Fruit fly (Drosophila melanogaster) whole organism, embryonic: ENCODE data around the gene RASSF8.
A peak's percentile ranks its signal among the peaks of the same experiment; 100 is the strongest.

Experiments used
- Asciz ChIP-seq: fragments of 200-800 bp; sonication (Bioruptor generic); optimal IDR thresholded peaks from 2 replicates; lab custom pipeline; 2017; ENCODE audit warnings: missing biosample characterization, mild to moderate bottlenecking, missing genetic modification characterization, missing genetic modification reagents
- Bteb2 ChIP-seq: fragments of 200-800 bp; sonication (Bioruptor generic); optimal IDR thresholded peaks from 2 replicates; lab custom pipeline; 2016; ENCODE audit warnings: missing biosample characterization, missing genetic modification characterization
- CG11398 ChIP-seq: fragments of 200-800 bp; sonication (Bioruptor generic); optimal IDR thresholded peaks from 2 replicates; lab custom pipeline; 2016; ENCODE audit warnings: missing biosample characterization, missing genetic modification characterization
- CG12219 ChIP-seq: fragments of 200-800 bp; sonication (Bioruptor generic); optimal IDR thresholded peaks from 3 replicates; lab custom pipeline; 2018; ENCODE audit warnings: missing biosample characterization, mild to moderate bottlenecking, missing genetic modification characterization
- CG13624 ChIP-seq: fragments of 200-800 bp; sonication (Bioruptor generic); optimal IDR thresholded peaks from 2 replicates; lab custom pipeline; 2016; ENCODE audit warnings: missing biosample characterization, missing genetic modification characterization
- CG14050 ChIP-seq: fragments of 200-800 bp; sonication (Bioruptor generic); IDR thresholded peaks from 3 replicates; pipeline ENCODE4 v1.3.6; 2022; ENCODE audit warnings: missing biosample characterization, missing genetic modification characterization
- CG14667 ChIP-seq: fragments of 200-800 bp; sonication (Bioruptor generic); IDR thresholded peaks from 2 replicates; pipeline ENCODE4 v1.3.6; 2022; ENCODE audit warnings: missing biosample characterization, missing genetic modification characterization
- CG15011 ChIP-seq: fragments of 200-800 bp; sonication (Bioruptor generic); optimal IDR thresholded peaks from 3 replicates; lab custom pipeline; 2018; ENCODE audit warnings: missing biosample characterization, mild to moderate bottlenecking, missing genetic modification characterization
- CG15514 ChIP-seq: fragments of 200-800 bp; sonication (Bioruptor generic); optimal IDR thresholded peaks from 3 replicates; lab custom pipeline; 2017; ENCODE audit warnings: missing biosample characterization, missing genetic modification characterization, mild to moderate bottlenecking, moderate library complexity, missing genetic modification reagents
- CG16863 ChIP-seq: fragments of 200-800 bp; sonication (Bioruptor generic); optimal IDR thresholded peaks from 3 replicates; lab custom pipeline; 2016; ENCODE audit warnings: missing biosample characterization, missing genetic modification characterization
- CG1832 ChIP-seq: fragments of 200-800 bp; sonication (Bioruptor generic); optimal IDR thresholded peaks from 2 replicates; lab custom pipeline; 2017; ENCODE audit warnings: missing biosample characterization, mild to moderate bottlenecking, missing genetic modification characterization, inconsistent platforms
- CG18476 ChIP-seq: fragments of 200-800 bp; sonication (Bioruptor generic); optimal IDR thresholded peaks from 2 replicates; lab custom pipeline; 2016; ENCODE audit warnings: missing biosample characterization, mild to moderate bottlenecking, missing genetic modification characterization
- CG18764 ChIP-seq: fragments of 200-800 bp; sonication (Bioruptor generic); optimal IDR thresholded peaks from 3 replicates; lab custom pipeline; 2016; ENCODE audit warnings: missing biosample characterization, missing genetic modification characterization
- CG2116 ChIP-seq: fragments of 200-800 bp; sonication (Bioruptor generic); optimal IDR thresholded peaks from 3 replicates; lab custom pipeline; 2018; ENCODE audit warnings: missing biosample characterization, mild to moderate bottlenecking, missing genetic modification characterization
- CG2120 ChIP-seq: fragments of 200-800 bp; sonication (Bioruptor generic); optimal IDR thresholded peaks from 3 replicates; lab custom pipeline; 2016; ENCODE audit warnings: missing biosample characterization, missing genetic modification characterization
- CG2875 ChIP-seq: fragments of 200-800 bp; sonication (Bioruptor generic); optimal IDR thresholded peaks from 2 replicates; lab custom pipeline; 2017; ENCODE audit warnings: missing biosample characterization, mild to moderate bottlenecking, missing genetic modification characterization, missing genetic modification reagents
- CG30020 ChIP-seq: fragments of 200-800 bp; optimal IDR thresholded peaks from 2 replicates; lab custom pipeline; 2019; ENCODE audit warnings: missing biosample characterization, mild to moderate bottlenecking, missing genetic modification characterization, moderate library complexity
- CG31365 ChIP-seq: fragments of 200-800 bp; sonication (Bioruptor generic); optimal IDR thresholded peaks from 2 replicates; lab custom pipeline; 2018; ENCODE audit warnings: missing biosample characterization, mild to moderate bottlenecking, missing genetic modification characterization
- CG3163 ChIP-seq: fragments of 200-800 bp; sonication (Bioruptor generic); optimal IDR thresholded peaks from 3 replicates; lab custom pipeline; 2016; ENCODE audit warnings: missing biosample characterization, missing genetic modification characterization
- CG32532 ChIP-seq: fragments of 200-800 bp; sonication (Bioruptor generic); IDR thresholded peaks from 2 replicates; pipeline ENCODE4 v1.3.6; 2022; ENCODE audit warnings: missing biosample characterization, missing genetic modification characterization
- CG32767 ChIP-seq: fragments of 200-800 bp; sonication (Bioruptor generic); IDR thresholded peaks from 2 replicates; pipeline ENCODE4 v1.3.6; 2022; ENCODE audit warnings: missing biosample characterization, missing genetic modification characterization
- CG42726 ChIP-seq: fragments of 200-800 bp; sonication (Bioruptor generic); IDR thresholded peaks from 2 replicates; pipeline ENCODE4 v1.3.6; 2022; ENCODE audit warnings: missing biosample characterization, missing genetic modification characterization; ENCODE audit not compliant: partially characterized antibody
- CG4820 ChIP-seq: fragments of 200-800 bp; sonication (Bioruptor generic); optimal IDR thresholded peaks from 3 replicates; lab custom pipeline; 2016; ENCODE audit warnings: missing biosample characterization, missing genetic modification characterization
- CG6683 ChIP-seq: fragments of 200-800 bp; sonication (Bioruptor generic); optimal IDR thresholded peaks from 2 replicates; lab custom pipeline; 2017; ENCODE audit warnings: missing biosample characterization, mild to moderate bottlenecking, missing genetic modification characterization, missing genetic modification reagents
- CG7928 ChIP-seq: fragments of 200-800 bp; sonication (Bioruptor generic); optimal IDR thresholded peaks from 2 replicates; lab custom pipeline; 2017; ENCODE audit warnings: missing biosample characterization, mild to moderate bottlenecking, missing genetic modification characterization
- CG8478 ChIP-seq: fragments of >200 bp; optimal IDR thresholded peaks from 2 replicates; lab custom pipeline; 2018
- Ets97D ChIP-seq: fragments of 200-800 bp; sonication (Bioruptor generic); optimal IDR thresholded peaks from 3 replicates; lab custom pipeline; 2016; ENCODE audit warnings: missing biosample characterization, missing genetic modification characterization
- Fer3 ChIP-seq: fragments of 200-800 bp; sonication (Bioruptor generic); optimal IDR thresholded peaks from 2 replicates; lab custom pipeline; 2018; ENCODE audit warnings: missing biosample characterization, mild to moderate bottlenecking, missing genetic modification characterization, moderate library complexity
- HLH3B ChIP-seq: fragments of 200-800 bp; sonication (Bioruptor generic); IDR thresholded peaks from 2 replicates; pipeline ENCODE4 v1.3.6; 2022; ENCODE audit warnings: missing biosample characterization, missing genetic modification characterization
- HLH54F ChIP-seq: fragments of 200-800 bp; sonication (Bioruptor generic); optimal IDR thresholded peaks from 3 replicates; lab custom pipeline; 2016; ENCODE audit warnings: missing biosample characterization, missing genetic modification characterization
- Hsf ChIP-seq: fragments of 200-800 bp; sonication (Bioruptor generic); optimal IDR thresholded peaks from 3 replicates; lab custom pipeline; 2016; ENCODE audit warnings: missing biosample characterization, missing genetic modification characterization
- Kr ChIP-seq: fragments of 200-800 bp; sonication (Bioruptor generic); optimal IDR thresholded peaks from 2 replicates; lab custom pipeline; 2017; ENCODE audit warnings: missing biosample characterization, mild to moderate bottlenecking, missing genetic modification characterization
- Neu2 ChIP-seq: fragments of 200-800 bp; sonication (Bioruptor generic); optimal IDR thresholded peaks from 3 replicates; lab custom pipeline; 2016; ENCODE audit warnings: missing biosample characterization, missing genetic modification characterization, borderline replicate concordance
- Spps ChIP-seq: fragments of 200-800 bp; sonication (Bioruptor generic); optimal IDR thresholded peaks from 2 replicates; lab custom pipeline; 2018; ENCODE audit warnings: missing biosample characterization, mild to moderate bottlenecking, missing genetic modification characterization
- ac ChIP-seq: fragments of 200-800 bp; sonication (Bioruptor generic); optimal IDR thresholded peaks from 3 replicates; lab custom pipeline; 2017; ENCODE audit warnings: missing biosample characterization, mild to moderate bottlenecking, missing genetic modification characterization
- cad ChIP-seq: fragments of >200 bp; optimal IDR thresholded peaks from 2 replicates; lab custom pipeline; 2017; ENCODE audit warnings: missing biosample characterization, missing genetic modification characterization
- cg ChIP-seq: fragments of 200-800 bp; sonication (Bioruptor generic); optimal IDR thresholded peaks from 3 replicates; lab custom pipeline; 2019; ENCODE audit warnings: missing biosample characterization, mild to moderate bottlenecking, missing genetic modification characterization, moderate library complexity
- dati ChIP-seq: fragments of 200-800 bp; sonication (Bioruptor generic); IDR thresholded peaks from 2 replicates; pipeline ENCODE4 v1.3.6; 2022; ENCODE audit warnings: missing biosample characterization, missing genetic modification characterization
- emc ChIP-seq: fragments of 200-800 bp; sonication (Bioruptor generic); optimal IDR thresholded peaks from 2 replicates; lab custom pipeline; 2016; ENCODE audit warnings: missing biosample characterization, missing genetic modification characterization
- grn ChIP-seq: fragments of 200-800 bp; sonication (Bioruptor generic); optimal IDR thresholded peaks from 3 replicates; lab custom pipeline; 2017; ENCODE audit warnings: missing biosample characterization, missing genetic modification characterization
- gsb ChIP-seq: fragments of 200-800 bp; sonication (Bioruptor generic); IDR thresholded peaks from 2 replicates; pipeline ENCODE4 v1.3.6; 2022; ENCODE audit warnings: missing biosample characterization, missing genetic modification characterization
- hb ChIP-seq: fragments of 200-800 bp; sonication (Bioruptor generic); IDR thresholded peaks from 3 replicates; pipeline ENCODE4 v1.3.6; 2022; ENCODE audit warnings: missing biosample characterization, missing genetic modification characterization; ENCODE audit not compliant: partially characterized antibody
- hkb ChIP-seq, 2 experiments: fragments of 200-800 bp in 1 of 2; fragments of >200 bp in 1 of 2; sonication (Bioruptor generic) in 1 of 2; IDR thresholded peaks in 1 of 2; optimal IDR thresholded peaks in 1 of 2; 2 replicates each; pipeline versions ENCODE4 v1.3.6 to Lab custom; 2017 to 2022; ENCODE audit warnings: missing biosample characterization in 1 of 2, missing genetic modification characterization in 1 of 2
- inv ChIP-seq: fragments of 200-800 bp; sonication (Bioruptor generic); IDR thresholded peaks from 2 replicates; pipeline ENCODE4 v1.3.6; 2022; ENCODE audit warnings: missing biosample characterization, missing genetic modification characterization; ENCODE audit not compliant: partially characterized antibody
- kay ChIP-seq: fragments of 200-800 bp; sonication (Bioruptor generic); optimal IDR thresholded peaks from 2 replicates; lab custom pipeline; 2016; ENCODE audit warnings: missing biosample characterization, missing genetic modification characterization
- lbe ChIP-seq: fragments of 200-800 bp; sonication (Bioruptor generic); optimal IDR thresholded peaks from 2 replicates; lab custom pipeline; 2016; ENCODE audit warnings: missing biosample characterization, mild to moderate bottlenecking, missing genetic modification characterization
- maf-S ChIP-seq: fragments of 200-800 bp; sonication (Bioruptor generic); optimal IDR thresholded peaks from 2 replicates; lab custom pipeline; 2016; ENCODE audit warnings: missing biosample characterization, missing genetic modification characterization
- nerfin-2 ChIP-seq: fragments of 200-800 bp; sonication (Bioruptor generic); IDR thresholded peaks from 2 replicates; pipeline ENCODE4 v1.3.6; 2022; ENCODE audit warnings: missing biosample characterization, missing genetic modification characterization; ENCODE audit not compliant: partially characterized antibody
- row ChIP-seq: fragments of 200-800 bp; sonication (Bioruptor generic); IDR thresholded peaks from 3 replicates; pipeline ENCODE4 v1.3.6; 2022; ENCODE audit warnings: missing biosample characterization, missing genetic modification characterization
- sna ChIP-seq: fragments of 200-800 bp; sonication (Bioruptor generic); IDR thresholded peaks from 2 replicates; pipeline ENCODE4 v1.3.6; 2022; ENCODE audit warnings: missing biosample characterization, missing genetic modification characterization; ENCODE audit not compliant: partially characterized antibody
- tio ChIP-seq: fragments of 200-800 bp; sonication (Bioruptor generic); optimal IDR thresholded peaks from 2 replicates; lab custom pipeline; 2017; ENCODE audit warnings: missing biosample characterization, missing genetic modification characterization, inconsistent platforms

Gene RASSF8

dm6 chr3R:25631079-25631478 lies 30.5 kb upstream of the RASSF8 start (continued):
- peak; percentile 34 for TF ChIP-seq Bteb2
- TF ChIP-seq dati (GFP tag; lab: Robert Waterston, UW): no peak
- no peak for TF ChIP-seq inv (GFP tag; lab: Robert Waterston, UW)
- TF ChIP-seq lbe (GFP tag; lab: Kevin White, UChicago): no peak
- peak; percentile 31 for TF ChIP-seq CG31365 (tag; lab: Kevin White, UChicago)
- peak; percentile 25 for TF ChIP-seq CG11398 (GFP tag; lab: Kevin White, UChicago)
- peak; percentile 17 for TF ChIP-seq emc (GFP tag; lab: Kevin White, UChicago)
- TF ChIP-seq gsb (GFP tag; lab: Robert Waterston, UW): peak; percentile 49; the same call in 1 of the 2 replicates
- TF ChIP-seq CG2116 (GFP tag; lab: Kevin White, UChicago): no peak
- peak; percentile 25 for TF ChIP-seq maf-S (GFP tag; lab: Kevin White, UChicago)
- no peak for TF ChIP-seq kay (GFP tag; lab: Kevin White, UChicago)
- peak; percentile 11 for TF ChIP-seq Ets97D (GFP tag; lab: Kevin White, UChicago)
- TF ChIP-seq row: peak; percentile 82
- TF ChIP-seq Hsf (GFP tag; lab: Kevin White, UChicago): peak; percentile 59
- no peak for TF ChIP-seq CG6683 (GFP tag; lab: Kevin White, UChicago)
- TF ChIP-seq CG3163 (GFP tag; lab: Kevin White, UChicago): no peak
- peak; percentile 62 for TF ChIP-seq Asciz (GFP tag; lab: Kevin White, UChicago)
- no peak for TF ChIP-seq CG1832 (GFP tag; lab: Kevin White, UChicago)
- TF ChIP-seq CG2875 (GFP tag; lab: Kevin White, UChicago): peak; percentile 46
- no peak for TF ChIP-seq cad (GFP tag; lab: Kevin White, UChicago)
- TF ChIP-seq HLH3B (GFP tag; lab: Robert Waterston, UW): peak; percentile 73
- TF ChIP-seq CG7928 (GFP tag; lab: Kevin White, UChicago): no peak
- TF ChIP-seq Kr (GFP tag; lab: Kevin White, UChicago): no peak
- peak; percentile 84 for TF ChIP-seq CG13624 (GFP tag; lab: Kevin White, UChicago)
- no peak for TF ChIP-seq hkb (optimal IDR thresholded peaks at IDR 0.05; lab: Kevin White, UChicago)
- peak; percentile 81 for TF ChIP-seq hkb (GFP tag; IDR thresholded peaks at IDR 0.05; lab: Robert Waterston, UW)
- no peak for TF ChIP-seq hb (GFP tag; lab: Robert Waterston, UW)
- TF ChIP-seq sna (GFP tag; lab: Robert Waterston, UW): no peak
- no peak for TF ChIP-seq CG8478
- TF ChIP-seq nerfin-2 (GFP tag; lab: Robert Waterston, UW): no peak
- TF ChIP-seq CG30020 (tag; lab: Kevin White, UChicago): no peak
- peak; percentile 40 for TF ChIP-seq CG18764 (GFP tag; lab: Kevin White, UChicago)
- TF ChIP-seq Fer3 (tag; lab: Kevin White, UChicago): peak; percentile 70
- TF ChIP-seq CG16863 (GFP tag; lab: Kevin White, UChicago): peak; percentile 70
- TF ChIP-seq CG42726 (GFP tag; lab: Robert Waterston, UW): no peak
- TF ChIP-seq CG32767 (GFP tag; lab: Robert Waterston, UW): peak; percentile 72
- TF ChIP-seq CG2120 (GFP tag; lab: Kevin White, UChicago): peak; percentile 73
- no peak for TF ChIP-seq ac
- peak; percentile 53 for TF ChIP-seq CG18476 (GFP tag; lab: Kevin White, UChicago)
- peak; percentile 24 for TF ChIP-seq CG15011 (GFP tag; lab: Kevin White, UChicago)
- TF ChIP-seq CG32532 (GFP tag; lab: Robert Waterston, UW): peak; percentile 75
- no peak for TF ChIP-seq grn (GFP tag; lab: Kevin White, UChicago)
- no peak for TF ChIP-seq Neu2 (GFP tag; lab: Kevin White, UChicago)
- TF ChIP-seq HLH54F (GFP tag; lab: Kevin White, UChicago): peak; percentile 58
- peak; percentile 31 for TF ChIP-seq CG15514 (GFP tag; lab: Kevin White, UChicago)
- TF ChIP-seq tio: peak; percentile 63
- no peak for TF ChIP-seq cg
- TF ChIP-seq Spps (tag; lab: Kevin White, UChicago): no peak
- peak; percentile 57; the same call in 2 of the 3 replicates for TF ChIP-seq CG14050 (GFP tag; lab: Robert Waterston, UW)
- peak; percentile 44 for TF ChIP-seq CG14667
- peak; percentile 67 for TF ChIP-seq CG4820
- TF ChIP-seq CG12219 (GFP tag; lab: Kevin White, UChicago): peak; percentile 55
